Worm (Caenorhabditis elegans): ENCODE measurements around the gene znf-207.
A peak's percentile ranks its signal among the peaks of the same experiment; 100 is the strongest.

The znf-207 gene

DNA sequence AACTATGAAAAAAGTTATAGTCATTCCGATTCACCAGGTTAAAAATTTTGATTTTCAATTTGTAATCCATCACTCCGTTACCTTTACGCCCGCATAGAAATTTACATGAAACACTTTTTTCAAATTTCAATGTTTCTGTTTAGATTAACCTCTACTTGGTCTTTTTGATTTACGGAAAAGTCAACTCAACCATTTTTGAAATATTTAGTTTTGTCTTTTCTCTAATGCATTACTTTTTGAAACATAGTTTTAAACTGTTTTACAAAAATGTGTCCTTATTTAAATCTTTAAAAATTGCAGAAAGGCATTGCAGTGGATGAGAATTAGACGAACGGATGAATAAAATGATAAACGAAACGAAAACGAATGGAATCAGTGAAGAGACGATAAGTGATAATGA is 37.6 kb upstream of the znf-207 start, which contains the start of gene gtl-2:
Gene gtl-2 (plus strand): TSS at position 301 of the 400 bp plus-strand sequence.
- no peak for TF ChIP-seq F13H6.1 (tag; optimal IDR thresholded peaks at IDR 0.05)
- TF ChIP-seq unc-86 (tag; optimal IDR thresholded peaks at IDR 0.05): no peak
- TF ChIP-seq tbx-7 (tag; optimal IDR thresholded peaks at IDR 0.05): no peak
- TF ChIP-seq T23F11.4 (GFP tag; optimal IDR thresholded peaks at IDR 0.05): no peak
- TF ChIP-seq hlh-15 (tag; optimal IDR thresholded peaks at IDR 0.05): no peak
- no peak for TF ChIP-seq syd-9 (tag; optimal IDR thresholded peaks at IDR 0.05)
- TF ChIP-seq ceh-31 (tag; optimal IDR thresholded peaks at IDR 0.05): no peak

DNA sequence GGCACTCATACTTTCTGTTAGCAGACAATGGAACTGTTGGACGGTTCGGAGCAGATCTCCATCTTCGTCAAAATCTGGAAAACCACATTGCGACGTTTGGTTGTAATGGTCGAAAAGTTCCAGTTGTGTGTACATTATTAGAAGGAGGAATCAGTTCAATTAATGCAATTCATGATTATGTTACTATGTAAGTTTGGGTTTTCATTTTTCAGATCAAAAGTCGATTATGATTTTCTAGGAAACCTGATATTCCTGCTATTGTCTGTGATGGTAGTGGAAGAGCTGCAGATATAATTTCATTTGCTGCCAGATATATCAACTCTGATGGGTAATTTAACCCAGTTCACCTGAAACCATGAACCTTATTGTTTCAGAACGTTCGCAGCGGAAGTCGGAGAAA is 34.7 kb upstream of the znf-207 start:
- TF ChIP-seq fkh-10 (GFP tag; optimal IDR thresholded peaks at IDR 0.05) (no peak), K02D7.2 (tag; optimal IDR thresholded peaks at IDR 0.05) (no peak), nfya-1 (tag; optimal IDR thresholded peaks at IDR 0.05) (no peak), lin-11 (tag; optimal IDR thresholded peaks at IDR 0.05) (no peak), unc-42 (tag; optimal IDR thresholded peaks at IDR 0.05) (no peak), K09A11.1 (tag; optimal IDR thresholded peaks at IDR 0.05; ENCODE audit: insufficient read depth) (no peak), hlh-8 (tag; optimal IDR thresholded peaks at IDR 0.05) (no peak), ceh-2 (tag; optimal IDR thresholded peaks at IDR 0.05) (no peak), T23F11.4 (GFP tag; optimal IDR thresholded peaks at IDR 0.05) (no peak), ref-2 (tag; optimal IDR thresholded peaks at IDR 0.05) (no peak), pha-2 (tag; optimal IDR thresholded peaks at IDR 0.05) (no peak), gmeb-2 (tag; optimal IDR thresholded peaks at IDR 0.05) (no peak), ahr-1 (tag; optimal IDR thresholded peaks at IDR 0.05) (no peak), hlh-13 (GFP tag; optimal IDR thresholded peaks at IDR 0.05) (no peak), mec-3 (tag; optimal IDR thresholded peaks at IDR 0.05; ENCODE audit: borderline replicate concordance) (no peak), ceh-22 (tag; optimal IDR thresholded peaks at IDR 0.05) (no peak), hlh-6 (tag; optimal IDR thresholded peaks at IDR 0.05) (no peak), pha-4 (tag; optimal IDR thresholded peaks at IDR 0.05) (no peak), F13H6.1 (tag; optimal IDR thresholded peaks at IDR 0.05) (no peak)

ce11 chrIV:11284102-11284531 is 26.7 kb upstream of the znf-207 start:
- TF ChIP-seq unc-86 (tag; optimal IDR thresholded peaks at IDR 0.05): no peak
- TF ChIP-seq elt-2 (tag; optimal IDR thresholded peaks at IDR 0.05): peak; percentile 77
- TF ChIP-seq ceh-9 (tag; optimal IDR thresholded peaks at IDR 0.05): no peak
- TF ChIP-seq ttx-3 (tag; optimal IDR thresholded peaks at IDR 0.05): no peak
- TF ChIP-seq ahr-1 (tag; optimal IDR thresholded peaks at IDR 0.05): no peak
- TF ChIP-seq nhr-232 (tag; optimal IDR thresholded peaks at IDR 0.05): no peak
- TF ChIP-seq dmd-4 (tag; optimal IDR thresholded peaks at IDR 0.05; ENCODE audit: borderline replicate concordance): no peak
- TF ChIP-seq Y22D7AL.16 (tag; optimal IDR thresholded peaks at IDR 0.05): no peak
- no peak for TF ChIP-seq ama-1 (optimal IDR thresholded peaks at IDR 0.05)
- no peak for TF ChIP-seq ztf-16 (tag; optimal IDR thresholded peaks at IDR 0.05)
- TF ChIP-seq fkh-6 (tag; optimal IDR thresholded peaks at IDR 0.05): no peak
- TF ChIP-seq dve-1 (tag; optimal IDR thresholded peaks at IDR 0.05): peak; percentile 63

DNA sequence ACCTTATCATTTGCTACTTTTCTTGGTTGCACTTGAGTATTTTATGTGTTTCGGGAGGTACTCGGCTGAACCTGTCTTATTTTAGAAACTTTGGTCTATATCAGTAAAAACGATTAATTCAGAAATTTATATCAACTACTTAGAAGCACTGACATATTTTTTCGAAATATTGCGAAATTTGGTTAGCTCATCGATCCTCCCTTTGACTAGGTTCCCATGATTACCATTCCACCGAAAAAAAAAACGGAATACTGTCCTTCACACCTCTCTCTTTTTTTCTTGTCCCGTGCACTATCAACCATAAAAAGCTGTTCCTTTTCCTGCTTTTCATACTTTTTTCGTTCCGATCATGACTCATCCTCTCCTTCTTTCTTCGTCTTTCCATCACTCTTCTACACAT is 25.5 kb upstream of the znf-207 start:
- TF ChIP-seq eyg-1 (tag; optimal IDR thresholded peaks at IDR 0.05) (no peak), pqm-1 (tag; optimal IDR thresholded peaks at IDR 0.05) (no peak), tbx-7 (tag; optimal IDR thresholded peaks at IDR 0.05) (no peak), pax-1 (tag; optimal IDR thresholded peaks at IDR 0.05) (no peak), sox-4 (tag; optimal IDR thresholded peaks at IDR 0.05) (no peak), ceh-14 (tag; optimal IDR thresholded peaks at IDR 0.05) (no peak), unc-42 (tag; optimal IDR thresholded peaks at IDR 0.05) (no peak), odd-2 (tag; optimal IDR thresholded peaks at IDR 0.05) (no peak), sdc-2 (tag; optimal IDR thresholded peaks at IDR 0.05) (no peak), ceh-18 (tag; optimal IDR thresholded peaks at IDR 0.05) (no peak), ceh-34 (tag; optimal IDR thresholded peaks at IDR 0.05) (no peak), ceh-48 (tag; optimal IDR thresholded peaks at IDR 0.05) (no peak), ceh-45 (GFP tag; IDR thresholded peaks at IDR 0.05) (no peak), lim-6 (tag; optimal IDR thresholded peaks at IDR 0.05) (no peak)
